Worm (Caenorhabditis elegans): ENCODE results near the gene nhr-34.

- TF ChIP-seq zag-1 (tag; optimal IDR thresholded peaks at IDR 0.05) = no peak
- no peak for TF ChIP-seq ama-1 (optimal IDR thresholded peaks at IDR 0.05)
- no peak for TF ChIP-seq nhr-23 (tag; optimal IDR thresholded peaks at IDR 0.05)
- no peak for TF ChIP-seq snpc-4 (tag; optimal IDR thresholded peaks at IDR 0.05)
- no peak for TF ChIP-seq nhr-11 (tag; optimal IDR thresholded peaks at IDR 0.05)
- TF ChIP-seq ztf-11 (tag; optimal IDR thresholded peaks at IDR 0.05) = no peak
- TF ChIP-seq lin-39 (tag; optimal IDR thresholded peaks at IDR 0.05) = no peak
- no peak for TF ChIP-seq nhr-237 (tag; optimal IDR thresholded peaks at IDR 0.05)
- TF ChIP-seq ztf-4 (tag; optimal IDR thresholded peaks at IDR 0.05) = no peak
- no peak for TF ChIP-seq lsy-2 (tag; optimal IDR thresholded peaks at IDR 0.05)
- no peak for TF ChIP-seq nhr-6 (tag; optimal IDR thresholded peaks at IDR 0.05)
Observed at ce11 chrIV:9678007-9678406, 2.5 kb upstream of the nhr-34 start.
